Fruit fly (Drosophila melanogaster) whole organism, prepupa: ENCODE data around the gene CG5697.

Experiments used
- Blimp-1 ChIP-seq: fragments of 200-800 bp; sonication (Bioruptor generic); optimal IDR thresholded peaks from 3 replicates; lab custom pipeline; 2017; ENCODE audit warnings: missing biosample characterization, missing genetic modification characterization, mild to moderate bottlenecking, moderate library complexity, missing genetic modification reagents
- CG10631 ChIP-seq: fragments of 200-800 bp; sonication (Bioruptor generic); optimal IDR thresholded peaks from 2 replicates; lab custom pipeline; 2016; ENCODE audit warnings: missing biosample characterization, missing genetic modification characterization
- CG10669 ChIP-seq: fragments of 200-800 bp; sonication (Bioruptor generic); optimal IDR thresholded peaks from 3 replicates; lab custom pipeline; 2018; ENCODE audit warnings: missing biosample characterization, mild to moderate bottlenecking, missing genetic modification characterization, moderate library complexity
- CG11294 ChIP-seq: fragments of 200-800 bp; sonication (Bioruptor generic); IDR thresholded peaks from 2 replicates; pipeline ENCODE4 v1.3.6; 2022; ENCODE audit warnings: missing biosample characterization, missing genetic modification characterization
- CG15336 ChIP-seq: fragments of 200-800 bp; sonication (Bioruptor generic); IDR thresholded peaks from 2 replicates; pipeline ENCODE4 v1.3.6; 2022; ENCODE audit warnings: missing biosample characterization, missing genetic modification characterization
- CG16779 ChIP-seq: fragments of 200-800 bp; sonication (Bioruptor generic); optimal IDR thresholded peaks from 3 replicates; lab custom pipeline; 2017; ENCODE audit warnings: missing biosample characterization, mild to moderate bottlenecking, missing genetic modification characterization
- CG32006 ChIP-seq: fragments of 200-800 bp; sonication (Bioruptor generic); optimal IDR thresholded peaks from 3 replicates; lab custom pipeline; 2017; ENCODE audit warnings: missing biosample characterization, mild to moderate bottlenecking, missing genetic modification characterization
- CG3919 ChIP-seq: fragments of 200-800 bp; sonication (Bioruptor generic); optimal IDR thresholded peaks from 3 replicates; lab custom pipeline; 2016; ENCODE audit warnings: missing biosample characterization, missing genetic modification characterization
- CG6163 ChIP-seq: fragments of 200-800 bp; sonication (Bioruptor generic); IDR thresholded peaks from 3 replicates; pipeline ENCODE4 v1.3.6; 2022; ENCODE audit warnings: missing biosample characterization, missing genetic modification characterization
- CG6276 ChIP-seq: fragments of 200-800 bp; sonication (Bioruptor generic); optimal IDR thresholded peaks from 2 replicates; lab custom pipeline; 2017; ENCODE audit warnings: missing biosample characterization, mild to moderate bottlenecking, missing genetic modification characterization
- CG6792 ChIP-seq: fragments of 200-800 bp; sonication (Bioruptor generic); optimal IDR thresholded peaks from 3 replicates; lab custom pipeline; 2016; ENCODE audit warnings: missing biosample characterization, missing genetic modification characterization
- CG6808 ChIP-seq: fragments of 200-800 bp; sonication (Bioruptor generic); optimal IDR thresholded peaks from 3 replicates; lab custom pipeline; 2017; ENCODE audit warnings: missing biosample characterization, missing genetic modification characterization, mild to moderate bottlenecking, moderate library complexity, missing genetic modification reagents
- CG6854 ChIP-seq: fragments of 200-800 bp; sonication (Bioruptor generic); optimal IDR thresholded peaks from 2 replicates; lab custom pipeline; 2017; ENCODE audit warnings: missing biosample characterization, mild to moderate bottlenecking, missing genetic modification characterization
- CG7368 ChIP-seq: fragments of 200-800 bp; sonication (Bioruptor generic); optimal IDR thresholded peaks from 3 replicates; lab custom pipeline; 2016; ENCODE audit warnings: missing biosample characterization, missing genetic modification characterization
- CG8119 ChIP-seq: fragments of 200-800 bp; sonication (Bioruptor generic); IDR thresholded peaks from 3 replicates; pipeline ENCODE4 v1.3.6; 2022; ENCODE audit warnings: missing biosample characterization, missing genetic modification characterization
- CG8319 ChIP-seq: fragments of 200-800 bp; sonication (Bioruptor generic); optimal IDR thresholded peaks from 3 replicates; lab custom pipeline; 2016; ENCODE audit warnings: missing biosample characterization, missing genetic modification characterization
- CG8632 ChIP-seq: fragments of 200-800 bp; sonication (Bioruptor generic); optimal IDR thresholded peaks from 3 replicates; lab custom pipeline; 2016; ENCODE audit warnings: missing biosample characterization, missing genetic modification characterization
- CG9139 ChIP-seq: fragments of 200-800 bp; sonication (Bioruptor generic); optimal IDR thresholded peaks from 3 replicates; lab custom pipeline; 2017; ENCODE audit warnings: missing biosample characterization, mild to moderate bottlenecking, missing genetic modification characterization
- Eip78C ChIP-seq: fragments of 200-800 bp; sonication (Bioruptor generic); peaks from one replicate; lab custom pipeline; 2016; ENCODE audit warnings: missing biosample characterization, missing genetic modification characterization
- Eip93F ChIP-seq: fragments of 200-800 bp; sonication (Bioruptor generic); optimal IDR thresholded peaks from 2 replicates; lab custom pipeline; 2016; ENCODE audit warnings: missing biosample characterization, mild to moderate bottlenecking, missing genetic modification characterization
- Ets21C ChIP-seq: fragments of 200-800 bp; sonication (Bioruptor generic); optimal IDR thresholded peaks from 3 replicates; lab custom pipeline; 2016; ENCODE audit warnings: missing biosample characterization, missing genetic modification characterization
- Ets96B ChIP-seq: fragments of 200-800 bp; optimal IDR thresholded peaks from 2 replicates; lab custom pipeline; 2019; ENCODE audit warnings: missing biosample characterization, mild to moderate bottlenecking, missing genetic modification characterization, moderate library complexity
- Gug ChIP-seq: fragments of 200-800 bp; sonication (Bioruptor generic); IDR thresholded peaks from 2 replicates; pipeline ENCODE4 v1.3.6; 2022; ENCODE audit warnings: missing biosample characterization, missing genetic modification characterization
- Hr38 ChIP-seq: sonication (Bioruptor generic); optimal IDR thresholded peaks from 2 replicates; lab custom pipeline; 2016; ENCODE audit warnings: missing biosample characterization, missing genetic modification characterization
- Hr39 ChIP-seq: fragments of 200-800 bp; sonication (Bioruptor generic); optimal IDR thresholded peaks from 2 replicates; lab custom pipeline; 2016; ENCODE audit warnings: missing biosample characterization, missing genetic modification characterization
- Hr4 ChIP-seq: fragments of 200-800 bp; sonication (Bioruptor generic); optimal IDR thresholded peaks from 3 replicates; lab custom pipeline; 2016; ENCODE audit warnings: missing biosample characterization, missing genetic modification characterization
- Lpt ChIP-seq: fragments of 200-800 bp; sonication (Bioruptor generic); optimal IDR thresholded peaks from 3 replicates; lab custom pipeline; 2016; ENCODE audit warnings: missing biosample characterization, missing genetic modification characterization
- Met ChIP-seq: fragments of 200-800 bp; sonication (Bioruptor generic); optimal IDR thresholded peaks from 3 replicates; lab custom pipeline; 2016; ENCODE audit warnings: missing biosample characterization, missing genetic modification characterization
- OdsH ChIP-seq: fragments of 200-800 bp; sonication (Bioruptor generic); optimal IDR thresholded peaks from 3 replicates; lab custom pipeline; 2016; ENCODE audit warnings: missing biosample characterization, missing genetic modification characterization
- Smox ChIP-seq: fragments of 200-800 bp; sonication (Bioruptor generic); optimal IDR thresholded peaks from 3 replicates; lab custom pipeline; 2016; ENCODE audit warnings: missing biosample characterization, missing genetic modification characterization
- Sox102F ChIP-seq: fragments of 200-800 bp; sonication (Bioruptor generic); optimal IDR thresholded peaks from 2 replicates; lab custom pipeline; 2016; ENCODE audit warnings: missing biosample characterization, mild to moderate bottlenecking, missing genetic modification characterization
- Sox15 ChIP-seq: fragments of 200-800 bp; sonication (Bioruptor generic); optimal IDR thresholded peaks from 3 replicates; lab custom pipeline; 2016; ENCODE audit warnings: missing biosample characterization, missing genetic modification characterization
- achi ChIP-seq: fragments of 200-800 bp; sonication (Bioruptor generic); optimal IDR thresholded peaks from 3 replicates; lab custom pipeline; 2016; ENCODE audit warnings: missing biosample characterization, missing genetic modification characterization
- acj6 ChIP-seq: fragments of 200-800 bp; sonication (Bioruptor generic); optimal IDR thresholded peaks from 3 replicates; lab custom pipeline; 2016; ENCODE audit warnings: missing biosample characterization, missing genetic modification characterization
- dac ChIP-seq: fragments of 200-800 bp; sonication (Bioruptor generic); optimal IDR thresholded peaks from 2 replicates; lab custom pipeline; 2017; ENCODE audit warnings: missing biosample characterization, mild to moderate bottlenecking, missing genetic modification characterization
- dsx ChIP-seq: fragments of 200-800 bp; optimal IDR thresholded peaks from 3 replicates; lab custom pipeline; 2019; ENCODE audit warnings: missing biosample characterization, mild to moderate bottlenecking, missing genetic modification characterization, moderate library complexity; ENCODE audit not compliant: poor library complexity, severe bottlenecking
- eg ChIP-seq: fragments of 200-800 bp; sonication (Bioruptor generic); IDR thresholded peaks from 3 replicates; pipeline ENCODE4 v1.3.6; 2022; ENCODE audit warnings: missing biosample characterization, missing genetic modification characterization
- fd59A ChIP-seq: fragments of 200-800 bp; sonication (Bioruptor generic); optimal IDR thresholded peaks from 2 replicates; lab custom pipeline; 2017; ENCODE audit warnings: missing biosample characterization, mild to moderate bottlenecking, missing genetic modification characterization, missing genetic modification reagents
- fd85E ChIP-seq: fragments of 200-800 bp; sonication (Bioruptor generic); optimal IDR thresholded peaks from 3 replicates; lab custom pipeline; 2016; ENCODE audit warnings: missing biosample characterization, missing genetic modification characterization
- fkh ChIP-seq: fragments of 200-800 bp; sonication (Bioruptor generic); optimal IDR thresholded peaks from 3 replicates; lab custom pipeline; 2017; ENCODE audit warnings: missing biosample characterization, mild to moderate bottlenecking, missing genetic modification characterization, moderate library complexity
- net ChIP-seq: fragments of 200-800 bp; sonication (Bioruptor generic); optimal IDR thresholded peaks from 3 replicates; lab custom pipeline; 2016; ENCODE audit warnings: missing biosample characterization, missing genetic modification characterization
- pdm3 ChIP-seq: fragments of 200-800 bp; sonication (Bioruptor generic); optimal IDR thresholded peaks from 3 replicates; lab custom pipeline; 2016; ENCODE audit warnings: missing biosample characterization, missing genetic modification characterization
- spab ChIP-seq: fragments of 200-800 bp; sonication (Bioruptor generic); optimal IDR thresholded peaks from 2 replicates; lab custom pipeline; 2017; ENCODE audit warnings: missing biosample characterization, mild to moderate bottlenecking, missing genetic modification characterization, missing genetic modification reagents
- ss ChIP-seq, 2 experiments: fragments of 200-800 bp; sonication (Bioruptor generic); optimal IDR thresholded peaks; 2 replicates in 1 of 2; 3 replicates in 1 of 2; lab custom pipeline; 2017 to 2018; ENCODE audit warnings: mild to moderate bottlenecking in 2 of 2, missing biosample characterization in 2 of 2, missing genetic modification characterization in 2 of 2, moderate library complexity in 1 of 2
- svp ChIP-seq: fragments of 200-800 bp; sonication (Bioruptor generic); peaks from one replicate; lab custom pipeline; 2016; ENCODE audit warnings: missing biosample characterization, missing genetic modification characterization
- topi ChIP-seq: fragments of 200-800 bp; sonication (Bioruptor generic); optimal IDR thresholded peaks from 3 replicates; lab custom pipeline; 2016; ENCODE audit warnings: missing biosample characterization, missing genetic modification characterization
- vri ChIP-seq: fragments of 200-800 bp; sonication (Bioruptor generic); optimal IDR thresholded peaks from 3 replicates; lab custom pipeline; 2016; ENCODE audit warnings: missing biosample characterization, mild to moderate bottlenecking, missing genetic modification characterization

Gene CG5697

dm6 chr3R:21022769-21023517 is 7.2 kb downstream of the CG5697 start:
- TF ChIP-seq Blimp-1 (GFP tag; lab: Kevin White, UChicago) (no peak), pdm3 (GFP tag; lab: Kevin White, UChicago) (no peak), fkh (GFP tag; lab: Kevin White, UChicago) (no peak), fd59A (GFP tag; lab: Kevin White, UChicago) (no peak), Sox15 (no peak), Met (GFP tag; lab: Kevin White, UChicago) (no peak), CG3919 (GFP tag; lab: Kevin White, UChicago) (no peak), Hr4 (no peak), svp (peak; percentile 86)
- TF ChIP-seq, all 60 proteins: peak for 1

dm6 chr3R:21023902-21024541 is 8.3 kb downstream of the CG5697 start, which contains the start of gene peg:
peg (minus strand) TSS chr3R:21024163.
- TF ChIP-seq Smox (GFP tag; lab: Kevin White, UChicago) (peak; percentile 8), OdsH (GFP tag; lab: Kevin White, UChicago) (peak; percentile 26), eg (peak; percentile 81), CG10631 (GFP tag; lab: Kevin White, UChicago) (no peak), Eip93F (GFP tag; lab: Kevin White, UChicago) (no peak), Hr38 (GFP tag; lab: Kevin White, UChicago) (no peak), ss (GFP tag; optimal IDR thresholded peaks at IDR 0.05; lab: Kevin White, UChicago) (no peak), Ets21C (GFP tag; lab: Kevin White, UChicago) (no peak), svp (peak; percentile 81), Gug (peak; percentile 40; the same call in 1 of the 2 replicates), achi (no peak), CG8319 (GFP tag; lab: Kevin White, UChicago) (no peak), CG8632 (GFP tag; lab: Kevin White, UChicago) (no peak), fd85E (no peak), CG8119 (GFP tag; lab: Robert Waterston, UW) (peak; percentile 54; the same call in 2 of the 3 replicates), net (GFP tag; lab: Kevin White, UChicago) (peak; percentile 28), Met (GFP tag; lab: Kevin White, UChicago) (peak; percentile 20), CG6808 (GFP tag; lab: Kevin White, UChicago) (peak; percentile 26), Eip78C (GFP tag; lab: Kevin White, UChicago) (peak; percentile 65), CG6854 (no peak), CG6792 (GFP tag; lab: Kevin White, UChicago) (no peak), Hr4 (no peak), Sox15 (no peak), spab (GFP tag; lab: Kevin White, UChicago) (no peak), vri (GFP tag; lab: Kevin White, UChicago) (peak; percentile 70), CG6276 (peak; percentile 55), Sox102F (GFP tag; lab: Kevin White, UChicago) (peak; percentile 40), CG6163 (GFP tag; lab: Robert Waterston, UW) (peak; percentile 75), Hr39 (no peak), topi (GFP tag; lab: Kevin White, UChicago) (peak; percentile 38), dac (no peak), CG32006 (peak; percentile 15), CG3919 (GFP tag; lab: Kevin White, UChicago) (no peak), Ets96B (no peak), fd59A (GFP tag; lab: Kevin White, UChicago) (no peak), pdm3 (GFP tag; lab: Kevin White, UChicago) (peak; percentile 12), CG7368 (no peak), acj6 (GFP tag; lab: Kevin White, UChicago) (no peak), CG9139 (GFP tag; lab: Kevin White, UChicago) (peak; percentile 31), Lpt (no peak), CG16779 (tag; lab: Kevin White, UChicago) (peak; percentile 55), CG15336 (GFP tag; lab: Robert Waterston, UW) (peak; percentile 44; the same call in 1 of the 2 replicates), dsx (GFP tag; lab: Kevin White, UChicago) (no peak), fkh (GFP tag; lab: Kevin White, UChicago) (no peak), CG11294 (GFP tag; lab: Robert Waterston, UW) (no peak), CG10669 (GFP tag; lab: Kevin White, UChicago) (no peak)
